Fruit fly (Drosophila melanogaster) whole organism, prepupa: ENCODE data around the gene Sr-CI.

Experiments used
- Blimp-1 ChIP-seq: fragments of 200-800 bp; sonication (Bioruptor generic); optimal IDR thresholded peaks from 3 replicates; lab custom pipeline; 2017; ENCODE audit warnings: missing biosample characterization, missing genetic modification characterization, mild to moderate bottlenecking, moderate library complexity, missing genetic modification reagents
- CG10631 ChIP-seq: fragments of 200-800 bp; sonication (Bioruptor generic); optimal IDR thresholded peaks from 2 replicates; lab custom pipeline; 2016; ENCODE audit warnings: missing biosample characterization, missing genetic modification characterization
- CG10669 ChIP-seq: fragments of 200-800 bp; sonication (Bioruptor generic); optimal IDR thresholded peaks from 3 replicates; lab custom pipeline; 2018; ENCODE audit warnings: missing biosample characterization, mild to moderate bottlenecking, missing genetic modification characterization, moderate library complexity
- CG11294 ChIP-seq: fragments of 200-800 bp; sonication (Bioruptor generic); IDR thresholded peaks from 2 replicates; pipeline ENCODE4 v1.3.6; 2022; ENCODE audit warnings: missing biosample characterization, missing genetic modification characterization
- CG11762 ChIP-seq: fragments of 200-800 bp; sonication (Bioruptor generic); optimal IDR thresholded peaks from 3 replicates; lab custom pipeline; 2016; ENCODE audit warnings: missing biosample characterization, missing genetic modification characterization; ENCODE audit not compliant: insufficient read depth
- CG15336 ChIP-seq: fragments of 200-800 bp; sonication (Bioruptor generic); IDR thresholded peaks from 2 replicates; pipeline ENCODE4 v1.3.6; 2022; ENCODE audit warnings: missing biosample characterization, missing genetic modification characterization
- CG1621 ChIP-seq: fragments of 200-800 bp; sonication (Bioruptor generic); optimal IDR thresholded peaks from 3 replicates; lab custom pipeline; 2018; ENCODE audit warnings: missing biosample characterization, mild to moderate bottlenecking, missing genetic modification characterization
- CG16779 ChIP-seq: fragments of 200-800 bp; sonication (Bioruptor generic); optimal IDR thresholded peaks from 3 replicates; lab custom pipeline; 2017; ENCODE audit warnings: missing biosample characterization, mild to moderate bottlenecking, missing genetic modification characterization
- CG3032 ChIP-seq: fragments of 200-800 bp; optimal IDR thresholded peaks from 2 replicates; lab custom pipeline; 2019; ENCODE audit warnings: missing biosample characterization, mild to moderate bottlenecking, missing genetic modification characterization, moderate library complexity
- CG31627 ChIP-seq: fragments of 200-800 bp; sonication (Bioruptor generic); optimal IDR thresholded peaks from 3 replicates; lab custom pipeline; 2016; ENCODE audit warnings: missing biosample characterization, missing genetic modification characterization
- CG32006 ChIP-seq: fragments of 200-800 bp; sonication (Bioruptor generic); optimal IDR thresholded peaks from 3 replicates; lab custom pipeline; 2017; ENCODE audit warnings: missing biosample characterization, mild to moderate bottlenecking, missing genetic modification characterization
- CG34406 ChIP-seq: fragments of 200-800 bp; sonication (Bioruptor generic); optimal IDR thresholded peaks from 3 replicates; lab custom pipeline; 2016; ENCODE audit warnings: missing biosample characterization, missing genetic modification characterization
- CG3919 ChIP-seq: fragments of 200-800 bp; sonication (Bioruptor generic); optimal IDR thresholded peaks from 3 replicates; lab custom pipeline; 2016; ENCODE audit warnings: missing biosample characterization, missing genetic modification characterization
- CG4318 ChIP-seq: fragments of 200-800 bp; sonication (Bioruptor generic); optimal IDR thresholded peaks from 3 replicates; lab custom pipeline; 2017; ENCODE audit warnings: missing biosample characterization, mild to moderate bottlenecking, missing genetic modification characterization
- CG6163 ChIP-seq: fragments of 200-800 bp; sonication (Bioruptor generic); IDR thresholded peaks from 3 replicates; pipeline ENCODE4 v1.3.6; 2022; ENCODE audit warnings: missing biosample characterization, missing genetic modification characterization
- CG6792 ChIP-seq: fragments of 200-800 bp; sonication (Bioruptor generic); optimal IDR thresholded peaks from 3 replicates; lab custom pipeline; 2016; ENCODE audit warnings: missing biosample characterization, missing genetic modification characterization
- CG6808 ChIP-seq: fragments of 200-800 bp; sonication (Bioruptor generic); optimal IDR thresholded peaks from 3 replicates; lab custom pipeline; 2017; ENCODE audit warnings: missing biosample characterization, missing genetic modification characterization, mild to moderate bottlenecking, moderate library complexity, missing genetic modification reagents
- CG7368 ChIP-seq: fragments of 200-800 bp; sonication (Bioruptor generic); optimal IDR thresholded peaks from 3 replicates; lab custom pipeline; 2016; ENCODE audit warnings: missing biosample characterization, missing genetic modification characterization
- CG8119 ChIP-seq: fragments of 200-800 bp; sonication (Bioruptor generic); IDR thresholded peaks from 3 replicates; pipeline ENCODE4 v1.3.6; 2022; ENCODE audit warnings: missing biosample characterization, missing genetic modification characterization
- CG8632 ChIP-seq: fragments of 200-800 bp; sonication (Bioruptor generic); optimal IDR thresholded peaks from 3 replicates; lab custom pipeline; 2016; ENCODE audit warnings: missing biosample characterization, missing genetic modification characterization
- CG9139 ChIP-seq: fragments of 200-800 bp; sonication (Bioruptor generic); optimal IDR thresholded peaks from 3 replicates; lab custom pipeline; 2017; ENCODE audit warnings: missing biosample characterization, mild to moderate bottlenecking, missing genetic modification characterization
- Eip75B ChIP-seq: fragments of 200-800 bp; sonication (Bioruptor generic); optimal IDR thresholded peaks from 3 replicates; lab custom pipeline; 2016; ENCODE audit warnings: missing biosample characterization, missing genetic modification characterization
- Eip78C ChIP-seq: fragments of 200-800 bp; sonication (Bioruptor generic); peaks from one replicate; lab custom pipeline; 2016; ENCODE audit warnings: missing biosample characterization, missing genetic modification characterization
- Eip93F ChIP-seq: fragments of 200-800 bp; sonication (Bioruptor generic); optimal IDR thresholded peaks from 2 replicates; lab custom pipeline; 2016; ENCODE audit warnings: missing biosample characterization, mild to moderate bottlenecking, missing genetic modification characterization
- Gug ChIP-seq: fragments of 200-800 bp; sonication (Bioruptor generic); IDR thresholded peaks from 2 replicates; pipeline ENCODE4 v1.3.6; 2022; ENCODE audit warnings: missing biosample characterization, missing genetic modification characterization
- Hr39 ChIP-seq: fragments of 200-800 bp; sonication (Bioruptor generic); optimal IDR thresholded peaks from 2 replicates; lab custom pipeline; 2016; ENCODE audit warnings: missing biosample characterization, missing genetic modification characterization
- Hr4 ChIP-seq: fragments of 200-800 bp; sonication (Bioruptor generic); optimal IDR thresholded peaks from 3 replicates; lab custom pipeline; 2016; ENCODE audit warnings: missing biosample characterization, missing genetic modification characterization
- Lpt ChIP-seq: fragments of 200-800 bp; sonication (Bioruptor generic); optimal IDR thresholded peaks from 3 replicates; lab custom pipeline; 2016; ENCODE audit warnings: missing biosample characterization, missing genetic modification characterization
- Met ChIP-seq: fragments of 200-800 bp; sonication (Bioruptor generic); optimal IDR thresholded peaks from 3 replicates; lab custom pipeline; 2016; ENCODE audit warnings: missing biosample characterization, missing genetic modification characterization
- OdsH ChIP-seq: fragments of 200-800 bp; sonication (Bioruptor generic); optimal IDR thresholded peaks from 3 replicates; lab custom pipeline; 2016; ENCODE audit warnings: missing biosample characterization, missing genetic modification characterization
- Smox ChIP-seq: fragments of 200-800 bp; sonication (Bioruptor generic); optimal IDR thresholded peaks from 3 replicates; lab custom pipeline; 2016; ENCODE audit warnings: missing biosample characterization, missing genetic modification characterization
- Sox102F ChIP-seq: fragments of 200-800 bp; sonication (Bioruptor generic); optimal IDR thresholded peaks from 2 replicates; lab custom pipeline; 2016; ENCODE audit warnings: missing biosample characterization, mild to moderate bottlenecking, missing genetic modification characterization
- Sox14 ChIP-seq: fragments of 200-800 bp; sonication (Bioruptor generic); optimal IDR thresholded peaks from 3 replicates; lab custom pipeline; 2016; ENCODE audit warnings: missing biosample characterization, missing genetic modification characterization
- Sox15 ChIP-seq: fragments of 200-800 bp; sonication (Bioruptor generic); optimal IDR thresholded peaks from 3 replicates; lab custom pipeline; 2016; ENCODE audit warnings: missing biosample characterization, missing genetic modification characterization
- acj6 ChIP-seq: fragments of 200-800 bp; sonication (Bioruptor generic); optimal IDR thresholded peaks from 3 replicates; lab custom pipeline; 2016; ENCODE audit warnings: missing biosample characterization, missing genetic modification characterization
- dac ChIP-seq: fragments of 200-800 bp; sonication (Bioruptor generic); optimal IDR thresholded peaks from 2 replicates; lab custom pipeline; 2017; ENCODE audit warnings: missing biosample characterization, mild to moderate bottlenecking, missing genetic modification characterization
- dsx ChIP-seq: fragments of 200-800 bp; optimal IDR thresholded peaks from 3 replicates; lab custom pipeline; 2019; ENCODE audit warnings: missing biosample characterization, mild to moderate bottlenecking, missing genetic modification characterization, moderate library complexity; ENCODE audit not compliant: poor library complexity, severe bottlenecking
- eg ChIP-seq: fragments of 200-800 bp; sonication (Bioruptor generic); IDR thresholded peaks from 3 replicates; pipeline ENCODE4 v1.3.6; 2022; ENCODE audit warnings: missing biosample characterization, missing genetic modification characterization
- esn ChIP-seq: fragments of 200-800 bp; sonication (Bioruptor generic); optimal IDR thresholded peaks from 2 replicates; lab custom pipeline; 2016; ENCODE audit warnings: missing biosample characterization, mild to moderate bottlenecking, missing genetic modification characterization, moderate library complexity
- lz ChIP-seq: fragments of 200-800 bp; sonication (Bioruptor generic); optimal IDR thresholded peaks from 3 replicates; lab custom pipeline; 2016; ENCODE audit warnings: missing biosample characterization, missing genetic modification characterization
- net ChIP-seq: fragments of 200-800 bp; sonication (Bioruptor generic); optimal IDR thresholded peaks from 3 replicates; lab custom pipeline; 2016; ENCODE audit warnings: missing biosample characterization, missing genetic modification characterization
- pdm3 ChIP-seq: fragments of 200-800 bp; sonication (Bioruptor generic); optimal IDR thresholded peaks from 3 replicates; lab custom pipeline; 2016; ENCODE audit warnings: missing biosample characterization, missing genetic modification characterization
- spab ChIP-seq: fragments of 200-800 bp; sonication (Bioruptor generic); optimal IDR thresholded peaks from 2 replicates; lab custom pipeline; 2017; ENCODE audit warnings: missing biosample characterization, mild to moderate bottlenecking, missing genetic modification characterization, missing genetic modification reagents
- ss ChIP-seq, 2 experiments: fragments of 200-800 bp; sonication (Bioruptor generic); optimal IDR thresholded peaks; 2 replicates in 1 of 2; 3 replicates in 1 of 2; lab custom pipeline; 2017 to 2018; ENCODE audit warnings: mild to moderate bottlenecking in 2 of 2, missing biosample characterization in 2 of 2, missing genetic modification characterization in 2 of 2, moderate library complexity in 1 of 2
- svp ChIP-seq: fragments of 200-800 bp; sonication (Bioruptor generic); peaks from one replicate; lab custom pipeline; 2016; ENCODE audit warnings: missing biosample characterization, missing genetic modification characterization
- topi ChIP-seq: fragments of 200-800 bp; sonication (Bioruptor generic); optimal IDR thresholded peaks from 3 replicates; lab custom pipeline; 2016; ENCODE audit warnings: missing biosample characterization, missing genetic modification characterization
- vri ChIP-seq: fragments of 200-800 bp; sonication (Bioruptor generic); optimal IDR thresholded peaks from 3 replicates; lab custom pipeline; 2016; ENCODE audit warnings: missing biosample characterization, mild to moderate bottlenecking, missing genetic modification characterization

Gene Sr-CI

DNA sequence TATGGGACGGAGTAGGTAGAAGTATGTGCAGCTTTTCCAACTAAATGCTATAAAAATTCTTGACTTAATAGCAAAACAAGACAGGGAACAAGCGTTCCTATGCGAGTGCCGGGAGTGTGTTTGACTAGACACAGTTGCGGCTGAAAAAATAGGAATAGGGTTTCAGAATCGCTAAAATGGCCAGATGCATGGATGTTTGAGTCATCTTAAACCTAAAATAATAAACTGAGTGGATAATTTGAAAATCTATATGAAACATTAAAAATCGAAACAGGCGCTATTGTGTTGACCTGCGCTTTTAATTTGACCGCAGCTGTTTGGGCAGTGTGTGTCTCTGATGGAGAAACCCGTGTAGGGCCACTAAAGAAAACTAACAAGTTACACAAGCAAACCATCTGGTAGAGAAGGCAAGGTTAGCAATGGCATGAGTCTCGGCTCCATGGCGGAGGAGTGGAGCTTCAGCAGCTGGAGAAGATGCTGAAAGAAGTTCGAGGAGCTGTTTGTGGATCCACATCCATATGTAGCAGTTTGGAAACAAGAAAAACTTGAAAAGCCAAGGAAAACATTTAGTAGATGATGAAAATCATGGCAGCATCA, 27.7 kb upstream of the Sr-CI start (continued):
- TF ChIP-seq Eip93F (GFP tag; lab: Kevin White, UChicago) (no peak), CG4318 (GFP tag; lab: Kevin White, UChicago) (peak; percentile 75), esn (GFP tag; lab: Kevin White, UChicago) (peak; percentile 33), Sox102F (no peak), ss (GFP tag; optimal IDR thresholded peaks at IDR 0.05; lab: Kevin White, UChicago) (peak; percentile 50 to 66), CG10631 (GFP tag; lab: Kevin White, UChicago) (peak; percentile 87), eg (GFP tag; lab: Robert Waterston, UW) (peak; percentile 87), Hr4 (GFP tag; lab: Kevin White, UChicago) (peak; percentile 82), svp (GFP tag; lab: Kevin White, UChicago) (peak; percentile 30), OdsH (GFP tag; lab: Kevin White, UChicago) (peak; percentile 81), Smox (GFP tag; lab: Kevin White, UChicago) (no peak), topi (peak; percentile 45), CG31627 (GFP tag; lab: Kevin White, UChicago) (peak; percentile 1), CG15336 (peak; percentile 88), Lpt (peak; percentile 86), CG7368 (peak; percentile 2), CG16779 (tag; lab: Kevin White, UChicago) (peak; percentile 65), spab (GFP tag; lab: Kevin White, UChicago) (peak; percentile 69), CG34406 (GFP tag; lab: Kevin White, UChicago) (peak; percentile 36), Sox14 (GFP tag; lab: Kevin White, UChicago) (peak; percentile 85), Eip78C (GFP tag; lab: Kevin White, UChicago) (peak; percentile 94), pdm3 (GFP tag; lab: Kevin White, UChicago) (peak; percentile 80)

DNA sequence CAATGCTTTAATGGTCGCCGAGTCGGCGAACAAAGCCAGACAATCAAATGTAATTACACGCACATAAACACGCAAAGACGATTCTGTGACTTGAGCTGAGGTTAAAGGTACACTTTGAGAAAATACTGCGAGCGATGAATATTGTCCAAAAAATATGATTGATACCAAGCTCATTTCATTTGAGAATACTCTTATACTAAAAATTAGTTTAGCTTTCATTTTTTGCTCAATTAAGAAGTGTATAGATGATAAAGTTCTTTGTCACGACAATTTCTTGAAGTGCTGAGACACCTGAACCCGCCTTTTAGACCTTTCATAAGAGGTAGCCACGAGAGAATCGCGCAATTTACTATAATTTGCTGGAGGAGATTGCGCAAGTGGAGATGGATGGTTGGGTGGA, 24.9 kb upstream of the Sr-CI start:
- peak; percentile 37 for TF ChIP-seq CG3032 (tag; lab: Kevin White, UChicago)
- no peak for TF ChIP-seq dac (GFP tag; lab: Kevin White, UChicago)
- TF ChIP-seq Met (GFP tag; lab: Kevin White, UChicago): peak; percentile 33
- peak; percentile 9 for TF ChIP-seq CG7368
- peak; percentile 83 for TF ChIP-seq Eip78C (GFP tag; lab: Kevin White, UChicago)
- TF ChIP-seq CG6163: peak; percentile 63; the same call in 2 of the 3 replicates
- TF ChIP-seq Sox14 (GFP tag; lab: Kevin White, UChicago): peak; percentile 37
- no peak for TF ChIP-seq CG4318 (GFP tag; lab: Kevin White, UChicago)
- peak; percentile 3 for TF ChIP-seq CG34406 (GFP tag; lab: Kevin White, UChicago)
- no peak for TF ChIP-seq CG11762
- peak; percentile 52 for TF ChIP-seq acj6
- peak; percentile 17 for TF ChIP-seq net (GFP tag; lab: Kevin White, UChicago)
- TF ChIP-seq CG32006 (GFP tag; lab: Kevin White, UChicago): peak; percentile 40
- TF ChIP-seq Hr4 (GFP tag; lab: Kevin White, UChicago): peak; percentile 2
- TF ChIP-seq Lpt: peak; percentile 35
- TF ChIP-seq CG6808 (GFP tag; lab: Kevin White, UChicago): peak; percentile 4
- TF ChIP-seq Eip75B (GFP tag; lab: Kevin White, UChicago): peak; percentile 36
- TF ChIP-seq CG8119: no peak
- TF ChIP-seq CG11294 (GFP tag; lab: Robert Waterston, UW): no peak
- TF ChIP-seq CG6792 (GFP tag; lab: Kevin White, UChicago): no peak
- TF ChIP-seq CG1621: peak; percentile 12
- peak; percentile 33 for TF ChIP-seq svp (GFP tag; lab: Kevin White, UChicago)
- TF ChIP-seq CG10669: peak; percentile 39
- peak; percentile 28 for TF ChIP-seq dsx (GFP tag; lab: Kevin White, UChicago)
- TF ChIP-seq Blimp-1 (GFP tag; lab: Kevin White, UChicago): no peak
- peak; percentile 15 for TF ChIP-seq Smox (GFP tag; lab: Kevin White, UChicago)
- TF ChIP-seq CG31627 (GFP tag; lab: Kevin White, UChicago): peak; percentile 33
- peak; percentile 20 for TF ChIP-seq lz
- TF ChIP-seq Hr39 (GFP tag; lab: Kevin White, UChicago): peak; percentile 31
- TF ChIP-seq OdsH (GFP tag; lab: Kevin White, UChicago): peak; percentile 20
- TF ChIP-seq pdm3 (GFP tag; lab: Kevin White, UChicago): peak; percentile 34
- peak; percentile 13 for TF ChIP-seq vri
- no peak for TF ChIP-seq CG9139 (GFP tag; lab: Kevin White, UChicago)
- TF ChIP-seq CG3919 (GFP tag; lab: Kevin White, UChicago): peak; percentile 43
- no peak for TF ChIP-seq CG15336
- TF ChIP-seq eg (GFP tag; lab: Robert Waterston, UW): 0 out of 3 replicates have a peak, but pooled peaks have one; percentile 17
- TF ChIP-seq Sox15 (GFP tag; lab: Kevin White, UChicago): no peak
- TF ChIP-seq Gug (GFP tag; lab: Robert Waterston, UW): peak; percentile 33; the same call in 1 of the 2 replicates
- peak; percentile 39 for TF ChIP-seq topi
- TF ChIP-seq CG8632 (GFP tag; lab: Kevin White, UChicago): no peak
